Worm (Caenorhabditis elegans): ENCODE measurements around the gene B0507.4.

- no peak for TF ChIP-seq mep-1 (tag; optimal IDR thresholded peaks at IDR 0.05)
- no peak for TF ChIP-seq ceh-82 (tag; optimal IDR thresholded peaks at IDR 0.05)
- TF ChIP-seq tbx-2 (tag; optimal IDR thresholded peaks at IDR 0.05): no peak
- TF ChIP-seq dpl-1 (GFP tag; optimal IDR thresholded peaks at IDR 0.05): no peak
- no peak for TF ChIP-seq nhr-77 (tag; optimal IDR thresholded peaks at IDR 0.05)
- no peak for TF ChIP-seq nhr-76 (tag; optimal IDR thresholded peaks at IDR 0.05)
- no peak for TF ChIP-seq mdl-1 (tag; optimal IDR thresholded peaks at IDR 0.05)
Measured at ce11 chrV:8753395-8753794, 1.4 kb upstream of the B0507.4 start, which contains the start of gene B0507.5.
